Worm (Caenorhabditis elegans) whole organism, late embryonic: ENCODE results near the gene pqn-2.

Experiments used
- ama-1 ChIP-seq: fragments of 150-350 bp; optimal IDR thresholded peaks from 2 replicates; lab custom pipeline; 2014
- ceh-30 ChIP-seq: fragments of 150-350 bp; optimal IDR thresholded peaks from 2 replicates; lab custom pipeline; 2014; ENCODE audit warnings: missing biosample characterization, missing genetic modification characterization
- fax-1 ChIP-seq: sonication (generic microtip); optimal IDR thresholded peaks from 2 replicates; lab custom pipeline; 2016; ENCODE audit warnings: missing genotype, missing genetic modification characterization, missing compliant biosample characterization
- gmeb-2 ChIP-seq: sonication (generic microtip); optimal IDR thresholded peaks from 2 replicates; lab custom pipeline; 2016; ENCODE audit warnings: missing genetic modification characterization, inconsistent platforms, missing compliant biosample characterization
- nhr-11 ChIP-seq: fragments of 150-350 bp; optimal IDR thresholded peaks from 2 replicates; lab custom pipeline; 2014; ENCODE audit warnings: missing biosample characterization, missing genetic modification characterization
- nhr-232 ChIP-seq: sonication (generic microtip); optimal IDR thresholded peaks from 2 replicates; lab custom pipeline; 2016; ENCODE audit warnings: missing genetic modification characterization, missing compliant biosample characterization
- pag-3 ChIP-seq: sonication (generic microtip); optimal IDR thresholded peaks from 2 replicates; lab custom pipeline; 2016; ENCODE audit warnings: missing compliant biosample characterization, missing genetic modification characterization, borderline replicate concordance
- pqm-1 ChIP-seq: sonication (generic microtip); optimal IDR thresholded peaks from 2 replicates; lab custom pipeline; 2016; ENCODE audit warnings: missing genetic modification characterization, missing compliant biosample characterization
- rnt-1 ChIP-seq: sonication (generic microtip); optimal IDR thresholded peaks from 2 replicates; lab custom pipeline; 2016; ENCODE audit warnings: missing genetic modification characterization, missing compliant biosample characterization
- sox-2 ChIP-seq: fragments of 200-800 bp; sonication (Bioruptor generic); IDR thresholded peaks from 2 replicates; pipeline ENCODE4 v1.3.6; 2022; ENCODE audit warnings: missing genetic modification reagents, missing genetic modification characterization, missing compliant biosample characterization
- tbx-2 ChIP-seq: sonication (generic microtip); optimal IDR thresholded peaks from 2 replicates; lab custom pipeline; 2016; ENCODE audit warnings: missing genetic modification characterization, missing compliant biosample characterization
- unc-55 ChIP-seq: sonication (generic microtip); optimal IDR thresholded peaks from 2 replicates; lab custom pipeline; 2017; ENCODE audit warnings: missing biosample characterization, missing genetic modification reagents, missing genetic modification characterization

- TF ChIP-seq fax-1 (no peak), sox-2 (GFP tag; lab: Robert Waterston, UW) (no peak), pag-3 (tag; lab: Kevin White, UChicago) (no peak), pqm-1 (tag; lab: Kevin White, UChicago) (no peak), ceh-30 (tag; lab: Kevin White, UChicago) (no peak), nhr-232 (no peak), rnt-1 (tag; lab: Kevin White, UChicago) (no peak), unc-55 (GFP tag; lab: Kevin White, UChicago) (no peak), gmeb-2 (tag; lab: Kevin White, UChicago) (no peak), ama-1 (lab: Kevin White, UChicago) (no peak), tbx-2 (tag; lab: Kevin White, UChicago) (no peak), nhr-11 (no peak)
Measured at ce11 chrV:10379761-10380160, 2.5 kb upstream of the pqn-2 start.
